Worm (Caenorhabditis elegans) whole organism, L3 larva: ENCODE results near the gene E02H1.5.
A peak's percentile ranks its signal among the peaks of the same experiment; 100 is the strongest.

Experiments
- ZK546.5 ChIP-seq: sonication (generic microtip); optimal IDR thresholded peaks from 2 replicates; lab custom pipeline; 2017; ENCODE audit warnings: missing biosample characterization, missing genetic modification characterization
- ama-1 ChIP-seq: fragments of 150-350 bp; optimal IDR thresholded peaks from 2 replicates; lab custom pipeline; 2018
- ceh-16 ChIP-seq: sonication (generic microtip); optimal IDR thresholded peaks from 2 replicates; lab custom pipeline; 2017; ENCODE audit warnings: missing biosample characterization, missing genetic modification characterization
- ceh-82 ChIP-seq: fragments of 150-350 bp; optimal IDR thresholded peaks from 2 replicates; lab custom pipeline; 2014; ENCODE audit warnings: missing biosample characterization, missing genetic modification characterization
- egl-27 ChIP-seq: sonication (generic microtip); optimal IDR thresholded peaks from 4 replicates; lab custom pipeline; 2017; ENCODE audit warnings: missing biosample characterization, missing genetic modification reagents, missing genetic modification characterization
- elt-1 ChIP-seq: fragments of 150-350 bp; optimal IDR thresholded peaks from 2 replicates; lab custom pipeline; 2014; ENCODE audit warnings: missing biosample characterization, missing genetic modification characterization
- elt-2 ChIP-seq: sonication (generic microtip); optimal IDR thresholded peaks from 2 replicates; lab custom pipeline; 2016; ENCODE audit warnings: missing genetic modification reagents, mild to moderate bottlenecking, missing genetic modification characterization, missing compliant biosample characterization
- eor-1 ChIP-seq, 2 experiments: fragments of 150-350 bp; optimal IDR thresholded peaks; 2 replicates each; lab custom pipeline; 2014 to 2018; ENCODE audit warnings: missing biosample characterization in 2 of 2, missing genetic modification characterization in 2 of 2
- fkh-10 ChIP-seq: sonication (generic microtip); optimal IDR thresholded peaks from 2 replicates; lab custom pipeline; 2017; ENCODE audit warnings: missing biosample characterization, missing genetic modification reagents, missing genetic modification characterization
- fos-1 ChIP-seq: fragments of 150-350 bp; optimal IDR thresholded peaks from 2 replicates; lab custom pipeline; 2014; ENCODE audit warnings: missing biosample characterization, missing genetic modification characterization
- jun-1 ChIP-seq: fragments of 150-350 bp; optimal IDR thresholded peaks from 2 replicates; lab custom pipeline; 2014; ENCODE audit warnings: missing biosample characterization, missing genetic modification reagents, missing genetic modification characterization
- lin-39 ChIP-seq: fragments of 150-350 bp; optimal IDR thresholded peaks from 2 replicates; lab custom pipeline; 2018; ENCODE audit warnings: missing biosample characterization, missing genetic modification reagents, missing genetic modification characterization
- lsy-12 ChIP-seq: sonication (generic microtip); optimal IDR thresholded peaks from 2 replicates; lab custom pipeline; 2016; ENCODE audit warnings: mild to moderate bottlenecking, missing genetic modification characterization, missing compliant biosample characterization
- mdl-1 ChIP-seq: fragments of 150-350 bp; optimal IDR thresholded peaks from 2 replicates; lab custom pipeline; 2014; ENCODE audit warnings: missing biosample characterization, missing genetic modification characterization
- mml-1 ChIP-seq: fragments of 150-350 bp; sonication (generic microtip); optimal IDR thresholded peaks from 3 replicates; lab custom pipeline; 2014; ENCODE audit warnings: missing biosample characterization, missing genetic modification characterization
- nfya-1 ChIP-seq: sonication (generic microtip); optimal IDR thresholded peaks from 2 replicates; lab custom pipeline; 2017; ENCODE audit warnings: missing genetic modification characterization, mild to moderate bottlenecking, missing compliant biosample characterization, antibody characterized with exemption, moderate library complexity; ENCODE audit not compliant: insufficient read depth
- nhr-11 ChIP-seq: fragments of 150-350 bp; optimal IDR thresholded peaks from 2 replicates; lab custom pipeline; 2014; ENCODE audit warnings: missing biosample characterization, missing genetic modification characterization
- nhr-12 ChIP-seq: fragments of 150-350 bp; optimal IDR thresholded peaks from 2 replicates; lab custom pipeline; 2014; ENCODE audit warnings: missing biosample characterization, missing genetic modification characterization
- nhr-23 ChIP-seq: fragments of 150-350 bp; optimal IDR thresholded peaks from 2 replicates; lab custom pipeline; 2014; ENCODE audit warnings: missing biosample characterization, missing genetic modification reagents, missing genetic modification characterization
- nhr-28 ChIP-seq: fragments of 150-350 bp; optimal IDR thresholded peaks from 2 replicates; lab custom pipeline; 2014; ENCODE audit warnings: missing biosample characterization, missing genetic modification characterization
- nhr-76 ChIP-seq: fragments of 150-350 bp; sonication (generic microtip); optimal IDR thresholded peaks from 5 replicates; lab custom pipeline; 2014; ENCODE audit warnings: missing biosample characterization, missing genetic modification characterization
- nhr-77 ChIP-seq: fragments of 150-350 bp; optimal IDR thresholded peaks from 2 replicates; lab custom pipeline; 2014; ENCODE audit warnings: missing biosample characterization, missing genetic modification characterization
- pha-4 ChIP-seq: fragments of 150-350 bp; optimal IDR thresholded peaks from 2 replicates; lab custom pipeline; 2014; ENCODE audit warnings: missing biosample characterization, missing genetic modification reagents, missing genetic modification characterization
- pqm-1 ChIP-seq: fragments of 150-350 bp; optimal IDR thresholded peaks from 2 replicates; lab custom pipeline; 2017; ENCODE audit warnings: missing biosample characterization, missing genetic modification characterization, inconsistent platforms
- sea-2 ChIP-seq: fragments of 150-350 bp; sonication (generic microtip); optimal IDR thresholded peaks from 4 replicates; lab custom pipeline; 2014; ENCODE audit warnings: missing biosample characterization, missing genetic modification reagents, missing genetic modification characterization
- skn-1 ChIP-seq: fragments of 150-350 bp; optimal IDR thresholded peaks from 2 replicates; lab custom pipeline; 2014; ENCODE audit warnings: missing biosample characterization, missing genetic modification characterization
- snpc-4 ChIP-seq: fragments of 150-350 bp; optimal IDR thresholded peaks from 2 replicates; lab custom pipeline; 2014; ENCODE audit warnings: missing biosample characterization, missing genetic modification characterization
- tbx-2 ChIP-seq: sonication (generic microtip); optimal IDR thresholded peaks from 2 replicates; lab custom pipeline; 2016; ENCODE audit warnings: mild to moderate bottlenecking, missing genetic modification characterization, missing compliant biosample characterization
- unc-39 ChIP-seq: sonication (generic microtip); optimal IDR thresholded peaks from 4 replicates; lab custom pipeline; 2017; ENCODE audit warnings: missing biosample characterization, missing genetic modification characterization
- unc-62 ChIP-seq: fragments of 150-350 bp; sonication (generic microtip); optimal IDR thresholded peaks from 4 replicates; lab custom pipeline; 2014; ENCODE audit warnings: missing biosample characterization, missing genetic modification reagents, missing genetic modification characterization
- ztf-11 ChIP-seq: fragments of 150-350 bp; optimal IDR thresholded peaks from 2 replicates; lab custom pipeline; 2014; ENCODE audit warnings: missing biosample characterization, missing genetic modification characterization
- ztf-4 ChIP-seq: fragments of 150-350 bp; optimal IDR thresholded peaks from 2 replicates; lab custom pipeline; 2014; ENCODE audit warnings: missing biosample characterization, missing genetic modification characterization

Gene E02H1.5

ce11 chrII:9604063-9604462, 9.0 kb downstream of the E02H1.5 start:
- TF ChIP-seq nfya-1 = peak; percentile 3
- peak; percentile 18 for TF ChIP-seq pha-4 (tag; lab: Kevin White, UChicago)
- peak; percentile 34 for TF ChIP-seq lin-39 (tag; lab: Kevin White, UChicago)
- TF ChIP-seq nhr-11 (tag; lab: Kevin White, UChicago) = no peak
- TF ChIP-seq nhr-76 (tag; lab: Kevin White, UChicago) = no peak
- TF ChIP-seq ama-1 (lab: Kevin White, UChicago) = peak; percentile 35
- no peak for TF ChIP-seq elt-1 (tag; lab: Kevin White, UChicago)
- TF ChIP-seq pqm-1 (tag; lab: Kevin White, UChicago) = peak; percentile 87
- TF ChIP-seq nhr-77 (tag; lab: Kevin White, UChicago) = no peak
- TF ChIP-seq mml-1 (tag; lab: Kevin White, UChicago) = no peak
- TF ChIP-seq nhr-28 = no peak
- peak; percentile 68 for TF ChIP-seq elt-2
- no peak for TF ChIP-seq unc-39 (tag; lab: Kevin White, UChicago)

- TF ChIP-seq skn-1 (tag; lab: Kevin White, UChicago) (peak; percentile 18), pha-4 (tag; lab: Kevin White, UChicago) (peak; percentile 3), pqm-1 (tag; lab: Kevin White, UChicago) (peak; percentile 53), elt-2 (peak; percentile 24), tbx-2 (tag; lab: Kevin White, UChicago) (no peak)
These were observed 9.7 kb downstream of the E02H1.5 start for ce11 chrII:9604685-9605084.

ce11 chrII:9605336-9605735, 10.3 kb downstream of the E02H1.5 start, which contains the start of gene nhr-19:
TSS of gene nhr-19 (minus strand) at chrII:9605526.
- TF ChIP-seq pha-4 (tag; lab: Kevin White, UChicago) = peak; percentile 85
- TF ChIP-seq nhr-12 = no peak
- TF ChIP-seq lin-39 (tag; lab: Kevin White, UChicago) = no peak
- no peak for TF ChIP-seq pqm-1 (tag; lab: Kevin White, UChicago)
- TF ChIP-seq mdl-1 (tag; lab: Kevin White, UChicago) = peak; percentile 17
- no peak for TF ChIP-seq nhr-76 (tag; lab: Kevin White, UChicago)

- TF ChIP-seq eor-1 (tag; optimal IDR thresholded peaks at IDR 0.05; lab: Kevin White, UChicago) = no peak
- no peak for TF ChIP-seq snpc-4 (tag; lab: Kevin White, UChicago)
- TF ChIP-seq mdl-1 (tag; lab: Kevin White, UChicago) = no peak
- TF ChIP-seq elt-1 (tag; lab: Kevin White, UChicago) = peak; percentile 93
- TF ChIP-seq nhr-11 (tag; lab: Kevin White, UChicago) = no peak
- no peak for TF ChIP-seq fos-1 (tag; lab: Kevin White, UChicago)
- no peak for TF ChIP-seq pha-4 (tag; lab: Kevin White, UChicago)
- no peak for TF ChIP-seq nhr-28
- TF ChIP-seq ama-1 (lab: Kevin White, UChicago) = no peak
- peak; percentile 30 for TF ChIP-seq nhr-23 (tag; lab: Kevin White, UChicago)
- no peak for TF ChIP-seq lsy-12 (tag; lab: Kevin White, UChicago)
- TF ChIP-seq ztf-11 (tag; lab: Kevin White, UChicago) = no peak
These were observed 10.9 kb downstream of the E02H1.5 start for ce11 chrII:9605954-9606353.

- TF ChIP-seq fkh-10 (GFP tag; lab: Kevin White, UChicago) (no peak), ztf-4 (no peak), sea-2 (GFP tag; lab: Kevin White, UChicago) (no peak), ama-1 (lab: Kevin White, UChicago) (peak; percentile 17), pha-4 (tag; lab: Kevin White, UChicago) (peak; percentile 13), jun-1 (tag; lab: Kevin White, UChicago) (no peak), ceh-82 (tag; lab: Kevin White, UChicago) (no peak), ZK546.5 (tag; lab: Kevin White, UChicago) (no peak), elt-2 (peak; percentile 20), ceh-16 (tag; lab: Kevin White, UChicago) (no peak), unc-62 (GFP tag; lab: Kevin White, UChicago) (no peak)
These were observed 11.5 kb downstream of the E02H1.5 start for ce11 chrII:9606485-9607036.

- TF ChIP-seq egl-27 (tag; lab: Kevin White, UChicago) = no peak
- TF ChIP-seq pqm-1 (tag; lab: Kevin White, UChicago) = peak; percentile 44
- TF ChIP-seq pha-4 (tag; lab: Kevin White, UChicago) = peak; percentile 6
- TF ChIP-seq elt-2 = peak; percentile 53
These were observed 12.1 kb downstream of the E02H1.5 start for ce11 chrII:9607137-9607536.
